Fruit fly (Drosophila melanogaster): Measurements from ENCODE around the gene CG46383.

DNA sequence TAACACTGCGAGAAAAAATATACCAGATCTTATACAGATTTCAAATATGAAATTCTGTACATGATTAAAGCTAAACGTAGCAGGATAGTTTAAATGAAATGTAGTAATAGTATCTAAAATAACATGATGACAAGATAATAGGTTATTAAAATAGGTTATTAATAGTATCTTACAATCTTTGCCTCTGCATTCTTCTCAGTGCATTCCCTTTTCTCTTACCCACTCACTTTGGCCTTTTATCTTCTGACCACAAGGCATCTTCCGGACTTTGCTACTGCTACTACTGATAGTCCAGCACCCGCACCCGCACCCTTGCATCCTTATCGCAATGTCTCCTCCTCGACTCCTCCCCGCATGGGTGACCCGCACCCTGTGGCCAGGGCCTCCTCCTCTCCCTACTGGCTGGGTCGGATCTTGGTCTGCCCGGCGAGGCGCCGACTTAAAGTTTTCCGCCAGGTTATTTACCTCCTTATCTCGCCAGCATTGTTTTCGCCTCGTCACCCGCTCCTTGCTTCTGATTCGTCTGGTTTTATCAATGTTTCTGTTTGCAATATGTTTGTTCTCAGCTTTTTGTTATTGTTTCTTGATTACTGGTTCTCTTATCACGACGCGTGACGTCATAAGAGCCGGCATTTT lies 33.9 kb upstream of the CG46383 start:
- TF ChIP-seq h (optimal IDR thresholded peaks at IDR 0.05) (no peak), Sin3A (optimal IDR thresholded peaks at IDR 0.05) (no peak), psq (optimal IDR thresholded peaks at IDR 0.05) (no peak), Myc (optimal IDR thresholded peaks at IDR 0.05) (no peak), ttk (optimal IDR thresholded peaks at IDR 0.05) (no peak)

Data from Kc167 (cell line).